Worm (Caenorhabditis elegans) whole organism, L4 larva: Measurements from ENCODE around the gene F41E7.2.

Source experiments
- D1046.2 ChIP-seq: fragments of 200-800 bp; sonication (Bioruptor generic); IDR thresholded peaks from 2 replicates; pipeline ENCODE4 v1.3.6; 2022; ENCODE audit warnings: missing genetic modification characterization, missing compliant biosample characterization
- F37D6.2 ChIP-seq: sonication (generic microtip); optimal IDR thresholded peaks from 2 replicates; lab custom pipeline; 2016; ENCODE audit warnings: mild to moderate bottlenecking, missing genetic modification characterization, missing compliant biosample characterization
- F44E2.7 ChIP-seq: fragments of 200-800 bp; sonication (Bioruptor generic); IDR thresholded peaks from 2 replicates; pipeline ENCODE4 v2.1.2; 2022; ENCODE audit warnings: missing genetic modification characterization, missing compliant biosample characterization
- T20F7.1 ChIP-seq: fragments of 200-800 bp; sonication (Bioruptor generic); optimal IDR thresholded peaks from 2 replicates; lab custom pipeline; 2018; ENCODE audit warnings: mild to moderate bottlenecking, missing genetic modification characterization, missing compliant biosample characterization
- Y48G9A.11 ChIP-seq: fragments of 200-800 bp; sonication (Bioruptor generic); IDR thresholded peaks from 2 replicates; pipeline ENCODE4 v1.3.6; 2022; ENCODE audit warnings: missing genetic modification reagents, missing genetic modification characterization, missing compliant biosample characterization
- aha-1 ChIP-seq: fragments of 150-350 bp; peaks from one replicate; lab custom pipeline; 2014; ENCODE audit warnings: missing biosample characterization, missing genetic modification characterization
- aly-2 ChIP-seq: sonication (generic microtip); optimal IDR thresholded peaks from 2 replicates; lab custom pipeline; 2018; ENCODE audit warnings: missing biosample characterization, missing genetic modification characterization
- attf-4 ChIP-seq: sonication (generic microtip); optimal IDR thresholded peaks from 3 replicates; lab custom pipeline; 2017; ENCODE audit warnings: missing biosample characterization, missing genetic modification characterization
- ceh-28 ChIP-seq: fragments of 150-350 bp; optimal IDR thresholded peaks from 2 replicates; lab custom pipeline; 2014; ENCODE audit warnings: missing biosample characterization, missing genetic modification reagents, missing genetic modification characterization
- ceh-44 ChIP-seq: fragments of 200-800 bp; sonication (Bioruptor generic); IDR thresholded peaks from 2 replicates; pipeline ENCODE4 v1.3.6; 2022; ENCODE audit warnings: missing genetic modification reagents, missing genetic modification characterization, missing compliant biosample characterization
- daf-16 ChIP-seq, 3 experiments: sonication (generic microtip); optimal IDR thresholded peaks; 2 replicates each; lab custom pipeline; 2016 to 2017; ENCODE audit warnings: missing genetic modification characterization in 3 of 3, missing genetic modification reagents in 3 of 3, mild to moderate bottlenecking in 2 of 3, missing compliant biosample characterization in 2 of 3, missing biosample characterization in 1 of 3, moderate library complexity in 1 of 3
- dmd-6 ChIP-seq: fragments of 200-800 bp; sonication (Bioruptor generic); IDR thresholded peaks from 2 replicates; pipeline ENCODE4 v1.3.6; 2022; ENCODE audit warnings: missing genetic modification reagents, missing genetic modification characterization, missing compliant biosample characterization
- egl-27 ChIP-seq: sonication (generic microtip); optimal IDR thresholded peaks from 3 replicates; lab custom pipeline; 2017; ENCODE audit warnings: missing biosample characterization, missing genetic modification reagents, missing genetic modification characterization
- egl-43 ChIP-seq: fragments of 200-800 bp; sonication (Bioruptor generic); IDR thresholded peaks from 2 replicates; pipeline ENCODE4 v1.3.6; 2022; ENCODE audit warnings: missing genetic modification reagents, missing genetic modification characterization, missing compliant biosample characterization
- hlh-11 ChIP-seq: fragments of 200-800 bp; sonication (Bioruptor generic); optimal IDR thresholded peaks from 2 replicates; lab custom pipeline; 2018; ENCODE audit warnings: mild to moderate bottlenecking, missing genetic modification characterization, missing compliant biosample characterization
- hlh-30 ChIP-seq: sonication (generic microtip); optimal IDR thresholded peaks from 2 replicates; lab custom pipeline; 2017; ENCODE audit warnings: antibody characterized with exemption, mild to moderate bottlenecking, missing genetic modification characterization, missing compliant biosample characterization; ENCODE audit not compliant: insufficient read depth
- hmg-1.1 ChIP-seq: fragments of 200-800 bp; sonication (Bioruptor generic); IDR thresholded peaks from 2 replicates; pipeline ENCODE4 v1.3.6; 2022; ENCODE audit warnings: missing genetic modification reagents, missing genetic modification characterization, missing compliant biosample characterization
- jun-1 ChIP-seq: fragments of 150-350 bp; optimal IDR thresholded peaks from 2 replicates; lab custom pipeline; 2014; ENCODE audit warnings: missing biosample characterization, missing genetic modification reagents, missing genetic modification characterization
- lin-1 ChIP-seq: fragments of 200-800 bp; sonication (Bioruptor generic); IDR thresholded peaks from 2 replicates; pipeline ENCODE4 v1.3.6; 2022; ENCODE audit warnings: missing genetic modification reagents, missing genetic modification characterization, missing compliant biosample characterization
- lin-15B ChIP-seq: fragments of 150-350 bp; sonication (generic microtip); optimal IDR thresholded peaks from 3 replicates; lab custom pipeline; 2014; ENCODE audit warnings: missing biosample characterization, missing genetic modification characterization
- lin-29 ChIP-seq: fragments of 200-800 bp; sonication (Bioruptor generic); IDR thresholded peaks from 2 replicates; pipeline ENCODE4 v1.3.6; 2022; ENCODE audit warnings: missing genetic modification reagents, missing genetic modification characterization, missing compliant biosample characterization
- mes-2 ChIP-seq: sonication (generic microtip); optimal IDR thresholded peaks from 2 replicates; lab custom pipeline; 2016; ENCODE audit warnings: missing genotype, mild to moderate bottlenecking, missing genetic modification characterization, missing compliant biosample characterization; ENCODE audit not compliant: poor library complexity, severe bottlenecking
- mxl-2 ChIP-seq: fragments of 200-800 bp; sonication (Bioruptor generic); conservative IDR thresholded peaks from 2 replicates; pipeline ENCODE4 v1.3.6; 2022; ENCODE audit warnings: missing genetic modification reagents, missing genetic modification characterization, missing compliant biosample characterization
- nhr-11 ChIP-seq: fragments of 150-350 bp; optimal IDR thresholded peaks from 2 replicates; lab custom pipeline; 2014; ENCODE audit warnings: missing biosample characterization, missing genetic modification characterization
- nhr-28 ChIP-seq: fragments of 150-350 bp; optimal IDR thresholded peaks from 2 replicates; lab custom pipeline; 2014; ENCODE audit warnings: missing biosample characterization, missing genetic modification characterization
- nhr-76 ChIP-seq: fragments of 150-350 bp; optimal IDR thresholded peaks from 2 replicates; lab custom pipeline; 2014; ENCODE audit warnings: missing biosample characterization, missing genetic modification characterization
- nhr-77 ChIP-seq: fragments of 150-350 bp; optimal IDR thresholded peaks from 2 replicates; lab custom pipeline; 2014; ENCODE audit warnings: missing biosample characterization, missing genetic modification characterization
- pha-4 ChIP-seq, 2 experiments: fragments of 150-350 bp in 1 of 2; fragments of 200-800 bp in 1 of 2; sonication (Bioruptor generic) in 1 of 2; IDR thresholded peaks in 1 of 2; optimal IDR thresholded peaks in 1 of 2; 2 replicates each; pipeline versions ENCODE4 v1.3.6 to Lab custom; 2014 to 2022; ENCODE audit warnings: missing genetic modification characterization in 2 of 2, missing genetic modification reagents in 2 of 2, missing biosample characterization in 1 of 2, missing compliant biosample characterization in 1 of 2
- pqm-1 ChIP-seq: sonication (generic microtip); optimal IDR thresholded peaks from 2 replicates; lab custom pipeline; 2017; ENCODE audit warnings: missing biosample characterization, missing genetic modification characterization
- rbr-2 ChIP-seq: sonication (generic microtip); optimal IDR thresholded peaks from 2 replicates; lab custom pipeline; 2016; ENCODE audit warnings: missing genotype, missing genetic modification characterization, missing compliant biosample characterization
- sdz-12 ChIP-seq: fragments of 200-800 bp; sonication (Bioruptor generic); optimal IDR thresholded peaks from 2 replicates; lab custom pipeline; 2018; ENCODE audit warnings: mild to moderate bottlenecking, missing genetic modification characterization, missing compliant biosample characterization
- set-16 ChIP-seq: fragments of 200-800 bp; sonication (Bioruptor generic); IDR thresholded peaks from 2 replicates; pipeline ENCODE4 v1.3.6; 2022; ENCODE audit warnings: missing genetic modification reagents, missing genetic modification characterization, missing compliant biosample characterization
- snpc-1.2 ChIP-seq: fragments of 200-800 bp; sonication (Bioruptor generic); IDR thresholded peaks from 2 replicates; pipeline ENCODE4 v1.3.6; 2022; ENCODE audit warnings: missing genetic modification reagents, missing genetic modification characterization, missing compliant biosample characterization
- tra-1 ChIP-seq: fragments of 200-800 bp; sonication (Bioruptor generic); IDR thresholded peaks from 2 replicates; pipeline ENCODE4 v1.3.6; 2022; ENCODE audit warnings: missing genetic modification reagents, missing genetic modification characterization, missing compliant biosample characterization
- unc-62 ChIP-seq, 3 experiments: fragments of 150-350 bp in 1 of 3; sonication (generic microtip); optimal IDR thresholded peaks in 2 of 3; peaks in 1 of 3; 1 replicate in 1 of 3; 2 replicates in 2 of 3; lab custom pipeline; 2014 to 2017; ENCODE audit warnings: missing biosample characterization in 3 of 3, missing genetic modification characterization in 3 of 3, missing genetic modification reagents in 3 of 3, missing genotype in 1 of 3
- zfp-2 ChIP-seq: sonication (generic microtip); optimal IDR thresholded peaks from 2 replicates; lab custom pipeline; 2016; ENCODE audit warnings: mild to moderate bottlenecking, missing genetic modification characterization, missing compliant biosample characterization
- zip-11 ChIP-seq: fragments of 200-800 bp; sonication (Bioruptor generic); IDR thresholded peaks from 2 replicates; pipeline ENCODE4 v1.3.6; 2022; ENCODE audit warnings: missing genetic modification characterization, missing compliant biosample characterization
- ztf-11 ChIP-seq: fragments of 150-350 bp; optimal IDR thresholded peaks from 2 replicates; lab custom pipeline; 2014; ENCODE audit warnings: missing biosample characterization, missing genetic modification characterization

F41E7.2 gene

DNA sequence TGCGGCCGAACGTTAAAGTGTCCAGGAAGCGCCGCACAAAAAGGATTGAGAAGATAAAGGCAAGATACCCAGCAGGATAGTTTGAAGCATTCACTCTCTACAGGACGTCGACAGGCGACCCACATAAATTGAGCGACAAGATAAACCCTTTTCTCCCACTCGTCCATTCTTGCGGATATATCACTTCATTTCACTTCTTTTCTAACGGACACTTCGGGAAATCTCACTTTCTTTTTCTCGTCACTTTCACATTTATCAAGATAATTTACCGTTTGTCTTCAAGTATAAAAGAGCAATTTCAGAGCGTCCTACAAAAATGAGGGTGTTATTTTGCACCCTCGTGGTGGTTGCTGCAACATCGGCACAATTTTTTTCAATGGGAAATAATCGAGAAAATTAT is 44.1 kb downstream of the F41E7.2 start, which contains the start of gene R07E3.6:
R07E3.6 (plus strand) TSS at position 158 of the 400 bp plus-strand sequence.
- TF ChIP-seq attf-4 (tag; lab: Kevin White, UChicago), result no peak
- peak in 1 of 2 experiments; percentile 34 for TF ChIP-seq unc-62 (GFP tag; optimal IDR thresholded peaks at IDR 0.05 in 1 of 2; lab: Kevin White, UChicago)
- TF ChIP-seq unc-62 (tag; optimal IDR thresholded peaks at IDR 0.05; lab: Kevin White, UChicago), result no peak
- no peak for TF ChIP-seq nhr-11 (tag; lab: Kevin White, UChicago)

DNA sequence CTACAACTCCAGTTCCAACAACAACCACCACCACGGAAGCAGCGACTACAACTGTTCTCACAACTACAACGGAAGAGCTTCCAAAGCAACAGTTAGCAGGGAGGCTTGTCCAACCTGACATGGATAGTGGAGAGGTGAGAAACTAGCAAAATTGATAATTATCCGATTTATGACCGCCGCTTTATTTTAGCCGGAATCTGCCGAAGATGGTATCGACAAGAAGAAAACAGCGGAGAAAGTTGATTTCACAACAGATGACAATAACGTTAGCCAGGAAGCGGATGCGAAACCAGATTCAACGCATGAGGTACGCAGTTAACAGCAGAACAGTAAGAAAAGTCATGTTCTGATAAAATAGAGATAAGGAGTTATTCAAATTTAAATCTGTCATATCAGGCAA is 44.9 kb downstream of the F41E7.2 start:
- TF ChIP-seq zip-11 (no peak), aha-1 (tag; lab: Kevin White, UChicago) (peak; percentile 68)
- TF ChIP-seq, all 104 proteins: peak for 1

ce11 chrX:10319653-10320052 is 46.2 kb downstream of the F41E7.2 start:
- no peak for TF ChIP-seq lin-29 (GFP tag; lab: Robert Waterston, UW)
- no peak for TF ChIP-seq pha-4 (GFP tag; IDR thresholded peaks at IDR 0.05; lab: Robert Waterston, UW)
- no peak for TF ChIP-seq pha-4 (tag; optimal IDR thresholded peaks at IDR 0.05; lab: Kevin White, UChicago)
- TF ChIP-seq F44E2.7 (GFP tag; lab: Robert Waterston, UW), result no peak
- TF ChIP-seq dmd-6 (GFP tag; lab: Robert Waterston, UW), result no peak
- peak in 1 of 2 experiments; percentile 65 for TF ChIP-seq unc-62 (GFP tag; optimal IDR thresholded peaks at IDR 0.05 in 1 of 2; lab: Kevin White, UChicago)
- TF ChIP-seq unc-62 (tag; optimal IDR thresholded peaks at IDR 0.05; lab: Kevin White, UChicago), result no peak
- no peak for TF ChIP-seq D1046.2 (GFP tag; lab: Robert Waterston, UW)

- TF ChIP-seq ceh-28, result no peak
- TF ChIP-seq aha-1 (tag; lab: Kevin White, UChicago), result peak; percentile 93
- TF ChIP-seq set-16, result peak; percentile 79
Measured at ce11 chrX:10321401-10321800, 47.9 kb downstream of the F41E7.2 start.

ce11 chrX:10327323-10328022 is 54.0 kb downstream of the F41E7.2 start, which contains the start of gene acl-5:
Gene acl-5 (minus strand): TSS chrX:10327456.
- TF ChIP-seq egl-43 (GFP tag; lab: Robert Waterston, UW) (no peak), zip-11 (no peak), aly-2 (tag; lab: Kevin White, UChicago) (no peak), sdz-12 (GFP tag; lab: Kevin White, UChicago) (no peak), mxl-2 (GFP tag; lab: Robert Waterston, UW) (no peak), hmg-1.1 (GFP tag; lab: Robert Waterston, UW) (no peak), hlh-11 (tag; lab: Kevin White, UChicago) (peak; percentile 52), F37D6.2 (tag; lab: Kevin White, UChicago) (no peak), aha-1 (tag; lab: Kevin White, UChicago) (peak; percentile 83), daf-16 (GFP tag; optimal IDR thresholded peaks at IDR 0.05; lab: Kevin White, UChicago) (peak in 1 of 2 experiments; percentile 24), daf-16 (tag; optimal IDR thresholded peaks at IDR 0.05; lab: Kevin White, UChicago) (peak; percentile 52), rbr-2 (no peak), jun-1 (no peak), nhr-28 (peak; percentile 27), pha-4 (GFP tag; IDR thresholded peaks at IDR 0.05; lab: Robert Waterston, UW) (no peak), pha-4 (tag; optimal IDR thresholded peaks at IDR 0.05; lab: Kevin White, UChicago) (no peak), ztf-11 (tag; lab: Kevin White, UChicago) (no peak), pqm-1 (tag; lab: Kevin White, UChicago) (peak; percentile 21), lin-1 (GFP tag; lab: Robert Waterston, UW) (no peak), lin-15B (no peak), nhr-76 (tag; lab: Kevin White, UChicago) (no peak), mes-2 (peak; percentile 10), ceh-44 (GFP tag; lab: Robert Waterston, UW) (no peak), zfp-2 (no peak), dmd-6 (GFP tag; lab: Robert Waterston, UW) (peak; percentile 25), hlh-30 (no peak), nhr-77 (tag; lab: Kevin White, UChicago) (no peak), snpc-1.2 (GFP tag; lab: Robert Waterston, UW) (no peak), ceh-28 (no peak), T20F7.1 (GFP tag; lab: Kevin White, UChicago) (no peak), Y48G9A.11 (GFP tag; lab: Robert Waterston, UW) (no peak), tra-1 (GFP tag; lab: Robert Waterston, UW) (no peak), egl-27 (tag; lab: Kevin White, UChicago) (no peak)
